Worm (Caenorhabditis elegans): ENCODE results near the gene srxa-7.

ce11 chrV:16307253-16307652, at the start of gene srxa-7:
- TF ChIP-seq madf-6 (GFP tag; IDR thresholded peaks at IDR 0.05): no peak
- TF ChIP-seq ekl-4 (GFP tag; IDR thresholded peaks at IDR 0.05): no peak
- TF ChIP-seq nfya-2 (GFP tag; IDR thresholded peaks at IDR 0.05): no peak
- no peak for TF ChIP-seq dpl-1 (GFP tag; optimal IDR thresholded peaks at IDR 0.05)
- TF ChIP-seq unc-62 (GFP tag; optimal IDR thresholded peaks at IDR 0.05): no peak
- TF ChIP-seq ceh-40 (GFP tag; IDR thresholded peaks at IDR 0.05): no peak
- TF ChIP-seq zim-3 (tag; optimal IDR thresholded peaks at IDR 0.05): no peak

All from whole organism, young adult.